Fruit fly (Drosophila melanogaster) whole organism: ENCODE measurements around the gene slow.

Experiments
- CG8478 ChIP-seq: fragments of >200 bp; optimal IDR thresholded peaks from 2 replicates; lab custom pipeline; 2018; ENCODE audit warnings: inconsistent platforms
- pan ChIP-seq: fragments of >200 bp; optimal IDR thresholded peaks from 2 replicates; lab custom pipeline; 2017
- psq ChIP-seq: fragments of >200 bp; optimal IDR thresholded peaks from 2 replicates; lab custom pipeline; 2017

DNA sequence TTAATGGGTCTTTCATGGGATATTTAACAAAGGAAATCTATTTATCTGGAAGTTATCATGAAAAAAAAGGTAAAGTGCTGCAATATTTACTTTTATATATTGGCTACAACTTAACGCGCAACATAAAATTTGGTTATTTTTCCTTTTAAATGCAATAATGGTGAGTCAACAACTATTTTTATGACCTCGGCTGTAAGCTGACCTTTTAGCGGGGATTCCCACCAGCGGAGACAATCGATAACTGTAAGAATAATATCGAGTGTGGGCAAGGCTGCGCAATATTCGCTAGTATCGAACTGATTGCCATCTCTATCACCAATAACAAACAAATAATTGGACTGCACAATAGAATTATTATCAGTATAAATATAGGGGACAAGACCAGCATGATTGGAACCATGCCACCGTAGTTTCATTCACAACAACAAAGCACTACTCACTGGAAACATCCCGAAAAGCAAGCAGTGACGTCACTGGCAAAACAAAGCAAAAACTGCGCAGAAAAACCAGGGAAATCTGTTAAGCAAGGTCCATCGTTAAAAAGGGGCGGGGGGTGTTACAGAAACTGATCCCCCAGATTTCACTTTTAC lies 19.0 kb downstream of the slow start, which contains the start of gene Syx17:
- TF ChIP-seq CG8478 (lab: Kevin White, UChicago) (no peak), pan (no peak), psq (lab: Kevin White, UChicago) (no peak)
